Fruit fly (Drosophila melanogaster) whole organism, embryonic: Measurements from ENCODE around the gene CG33723.

ENCODE experiments used
- Ada2b ChIP-seq: fragments of 200-800 bp; sonication (Bioruptor generic); IDR thresholded peaks from 2 replicates; pipeline ENCODE4 v1.3.6; 2022; ENCODE audit warnings: missing biosample characterization, missing genetic modification characterization
- C15 ChIP-seq: fragments of 200-800 bp; sonication (Bioruptor generic); IDR thresholded peaks from 3 replicates; pipeline ENCODE4 v1.3.6; 2022; ENCODE audit warnings: missing biosample characterization, missing genetic modification characterization
- CG10654 ChIP-seq: fragments of 200-800 bp; sonication (Bioruptor generic); optimal IDR thresholded peaks from 2 replicates; lab custom pipeline; 2016; ENCODE audit warnings: missing biosample characterization, missing genetic modification characterization
- CG11247 ChIP-seq: fragments of 200-800 bp; sonication (Bioruptor generic); IDR thresholded peaks from 2 replicates; pipeline ENCODE4 v1.3.6; 2022; ENCODE audit warnings: missing biosample characterization, missing genetic modification characterization
- CG12155 ChIP-seq: fragments of 200-800 bp; sonication (Bioruptor generic); optimal IDR thresholded peaks from 3 replicates; lab custom pipeline; 2016; ENCODE audit warnings: missing biosample characterization, missing genetic modification characterization
- CG12942 ChIP-seq: fragments of 200-800 bp; sonication (Bioruptor generic); optimal IDR thresholded peaks from 3 replicates; lab custom pipeline; 2016; ENCODE audit warnings: missing biosample characterization, missing genetic modification characterization
- CG14441 ChIP-seq: fragments of 200-800 bp; sonication (Bioruptor generic); IDR thresholded peaks from 2 replicates; pipeline ENCODE4 v1.3.6; 2022; ENCODE audit warnings: missing biosample characterization, missing genetic modification characterization
- CG14667 ChIP-seq: fragments of 200-800 bp; sonication (Bioruptor generic); IDR thresholded peaks from 2 replicates; pipeline ENCODE4 v1.3.6; 2022; ENCODE audit warnings: missing biosample characterization, missing genetic modification characterization
- CG15073 ChIP-seq: fragments of 200-800 bp; sonication (Bioruptor generic); optimal IDR thresholded peaks from 2 replicates; lab custom pipeline; 2016; ENCODE audit warnings: missing biosample characterization, missing genetic modification characterization
- CG15269 ChIP-seq: fragments of 200-800 bp; sonication (Bioruptor generic); optimal IDR thresholded peaks from 2 replicates; lab custom pipeline; 2018; ENCODE audit warnings: missing biosample characterization, mild to moderate bottlenecking, missing genetic modification characterization, moderate library complexity
- CG18599 ChIP-seq: fragments of 200-800 bp; sonication (Bioruptor generic); optimal IDR thresholded peaks from 3 replicates; lab custom pipeline; 2017; ENCODE audit warnings: missing biosample characterization, missing genetic modification characterization, mild to moderate bottlenecking, moderate library complexity, missing genetic modification reagents
- CG2129 ChIP-seq: fragments of 200-800 bp; sonication (Bioruptor generic); IDR thresholded peaks from 2 replicates; pipeline ENCODE4 v1.3.6; 2022; ENCODE audit warnings: missing biosample characterization, missing genetic modification characterization; ENCODE audit not compliant: partially characterized antibody
- CG30431 ChIP-seq: fragments of 200-800 bp; sonication (Bioruptor generic); optimal IDR thresholded peaks from 2 replicates; lab custom pipeline; 2017; ENCODE audit warnings: missing biosample characterization, missing genetic modification characterization
- CG3407 ChIP-seq: fragments of 200-800 bp; sonication (Bioruptor generic); optimal IDR thresholded peaks from 2 replicates; lab custom pipeline; 2018; ENCODE audit warnings: missing biosample characterization, mild to moderate bottlenecking, missing genetic modification characterization
- CG7839 ChIP-seq: fragments of 200-800 bp; sonication (Bioruptor generic); optimal IDR thresholded peaks from 3 replicates; lab custom pipeline; 2018; ENCODE audit warnings: missing biosample characterization, mild to moderate bottlenecking, missing genetic modification characterization, moderate library complexity
- Chrac-16 ChIP-seq: fragments of 200-800 bp; sonication (Bioruptor generic); optimal IDR thresholded peaks from 3 replicates; lab custom pipeline; 2016; ENCODE audit warnings: missing biosample characterization, missing genetic modification characterization
- Ets65A ChIP-seq: fragments of 200-800 bp; sonication (Bioruptor generic); peaks from one replicate; lab custom pipeline; 2016; ENCODE audit warnings: missing biosample characterization, missing genetic modification characterization
- Lhr ChIP-seq: fragments of 200-800 bp; sonication (Bioruptor generic); optimal IDR thresholded peaks from 3 replicates; lab custom pipeline; 2017; ENCODE audit warnings: mild to moderate bottlenecking, missing biosample characterization, missing genetic modification reagents, missing genetic modification characterization
- Nf-YC ChIP-seq: fragments of 200-800 bp; optimal IDR thresholded peaks from 3 replicates; lab custom pipeline; 2019; ENCODE audit warnings: missing biosample characterization, mild to moderate bottlenecking, missing genetic modification characterization, moderate library complexity
- Pdp1 ChIP-seq, 2 experiments: fragments of 200-800 bp; sonication (Bioruptor generic); optimal IDR thresholded peaks; 3 replicates each; lab custom pipeline; 2016; ENCODE audit warnings: missing biosample characterization in 2 of 2, missing genetic modification characterization in 2 of 2, mild to moderate bottlenecking in 1 of 2, moderate library complexity in 1 of 2
- Sin3A ChIP-seq: fragments of >200 bp; optimal IDR thresholded peaks from 2 replicates; lab custom pipeline; 2018
- Sox102F ChIP-seq: fragments of 200-800 bp; sonication (Bioruptor generic); optimal IDR thresholded peaks from 2 replicates; lab custom pipeline; 2018; ENCODE audit warnings: missing biosample characterization, mild to moderate bottlenecking, missing genetic modification characterization, moderate library complexity
- bab2 ChIP-seq: fragments of 200-800 bp; sonication (Bioruptor generic); optimal IDR thresholded peaks from 2 replicates; lab custom pipeline; 2016; ENCODE audit warnings: missing biosample characterization, missing genetic modification characterization
- cad ChIP-seq: fragments of >200 bp; optimal IDR thresholded peaks from 2 replicates; lab custom pipeline; 2017; ENCODE audit warnings: missing biosample characterization, missing genetic modification characterization
- dysf ChIP-seq: fragments of 200-800 bp; sonication (Bioruptor generic); IDR thresholded peaks from 3 replicates; pipeline ENCODE4 v1.3.6; 2022; ENCODE audit warnings: missing biosample characterization, missing genetic modification characterization
- grn ChIP-seq: fragments of 200-800 bp; sonication (Bioruptor generic); optimal IDR thresholded peaks from 3 replicates; lab custom pipeline; 2017; ENCODE audit warnings: missing biosample characterization, missing genetic modification characterization
- h ChIP-seq: fragments of >200 bp; optimal IDR thresholded peaks from 2 replicates; lab custom pipeline; 2017
- insv ChIP-seq, 2 experiments: fragments of 200-800 bp; sonication (Bioruptor generic); optimal IDR thresholded peaks; 3 replicates each; lab custom pipeline; 2016 to 2018; ENCODE audit warnings: missing biosample characterization in 2 of 2, missing genetic modification characterization in 2 of 2
- kni ChIP-seq: fragments of 200-800 bp; sonication (Bioruptor generic); optimal IDR thresholded peaks from 3 replicates; lab custom pipeline; 2017; ENCODE audit warnings: mild to moderate bottlenecking, missing biosample characterization, missing genetic modification reagents, missing genetic modification characterization
- oc ChIP-seq: fragments of 200-800 bp; sonication (Bioruptor generic); optimal IDR thresholded peaks from 2 replicates; lab custom pipeline; 2018; ENCODE audit warnings: missing biosample characterization, mild to moderate bottlenecking, missing genetic modification characterization, moderate library complexity
- phol ChIP-seq: fragments of 200-800 bp; sonication (Bioruptor generic); optimal IDR thresholded peaks from 3 replicates; lab custom pipeline; 2018; ENCODE audit warnings: missing biosample characterization, mild to moderate bottlenecking, missing genetic modification characterization, moderate library complexity
- ssp ChIP-seq: fragments of 200-800 bp; sonication (Bioruptor generic); IDR thresholded peaks from 2 replicates; pipeline ENCODE4 v1.3.6; 2022; ENCODE audit warnings: missing biosample characterization, missing genetic modification characterization
- zen ChIP-seq: fragments of 200-800 bp; sonication (Bioruptor generic); optimal IDR thresholded peaks from 3 replicates; lab custom pipeline; 2018; ENCODE audit warnings: missing biosample characterization, mild to moderate bottlenecking, missing genetic modification characterization, moderate library complexity

CG33723 gene

dm6 chr2L:9430992-9431602, 9.4 kb downstream of the CG33723 start, which contains the start of the genes FucTB and scat (continued):
- TF ChIP-seq Nf-YC (tag; lab: Kevin White, UChicago) (peak; percentile 86), CG15269 (tag; lab: Kevin White, UChicago) (peak; percentile 88), phol (peak; percentile 98), Sox102F (peak; percentile 95), CG3407 (GFP tag; lab: Kevin White, UChicago) (peak; percentile 80), CG12155 (peak; percentile 88), CG18599 (peak; percentile 90)

dm6 chr2L:9427570-9427969, 13.0 kb downstream of the CG33723 start, which contains the start of gene CG42847:
TSS of gene CG42847 (plus strand) at chr2L:9427870.
- no peak for TF ChIP-seq CG11247 (GFP tag; lab: Robert Waterston, UW)
- no peak for TF ChIP-seq Ada2b (GFP tag; lab: Robert Waterston, UW)
- no peak for TF ChIP-seq kni (GFP tag; lab: Kevin White, UChicago)
- TF ChIP-seq CG30431 (GFP tag; lab: Kevin White, UChicago): no peak
- no peak for TF ChIP-seq grn
- no peak for TF ChIP-seq Lhr
- TF ChIP-seq, all 482 proteins: peak for 0

- no peak for TF ChIP-seq CG10654
- no peak for TF ChIP-seq CG14441
- peak in 1 of 2 experiments; percentile 77 for TF ChIP-seq Pdp1 (GFP tag; optimal IDR thresholded peaks at IDR 0.05; lab: Kevin White, UChicago)
- TF ChIP-seq bab2 (GFP tag; lab: Kevin White, UChicago): no peak
- TF ChIP-seq CG14667 (GFP tag; lab: Robert Waterston, UW): no peak
- TF ChIP-seq, all 482 proteins: peak for 1
Measured at dm6 chr2L:9426534-9426933, 14.0 kb downstream of the CG33723 start, which contains the start of gene Fbp2. TSS of gene Fbp2 (plus strand) at chr2L:9426784.

- TF ChIP-seq oc (no peak), Ets65A (GFP tag; lab: Kevin White, UChicago) (peak; percentile 50)
Measured at dm6 chr2L:9424193-9424592, 16.3 kb downstream of the CG33723 start.

- no peak for TF ChIP-seq ssp (GFP tag; lab: Robert Waterston, UW)
- TF ChIP-seq C15 (GFP tag; lab: Robert Waterston, UW): no peak
- peak; percentile 38; the same call in 1 of the 3 replicates for TF ChIP-seq dysf (GFP tag; lab: Robert Waterston, UW)
- TF ChIP-seq cad (GFP tag; lab: Kevin White, UChicago): peak; percentile 64
- no peak for TF ChIP-seq CG15073 (GFP tag; lab: Kevin White, UChicago)
- no peak for TF ChIP-seq h (lab: Kevin White, UChicago)
- no peak for TF ChIP-seq Chrac-16
- TF ChIP-seq CG2129 (GFP tag; lab: Robert Waterston, UW): no peak
- no peak for TF ChIP-seq CG7839 (tag; lab: Kevin White, UChicago)
- no peak for TF ChIP-seq CG12942 (GFP tag; lab: Kevin White, UChicago)
- TF ChIP-seq Sin3A (lab: Kevin White, UChicago): no peak
- TF ChIP-seq zen (tag; lab: Kevin White, UChicago): peak; percentile 52
- TF ChIP-seq insv (GFP tag; optimal IDR thresholded peaks at IDR 0.05; lab: Kevin White, UChicago): no peak
Measured at dm6 chr2L:9421312-9421711, 19.2 kb downstream of the CG33723 start.
